Fruit fly (Drosophila melanogaster) whole organism: ENCODE results near the gene CG12024.

ENCODE experiments used
- CG8478 ChIP-seq: fragments of >200 bp; optimal IDR thresholded peaks from 2 replicates; lab custom pipeline; 2018; ENCODE audit warnings: inconsistent platforms
- Dll ChIP-seq: fragments of >200 bp; optimal IDR thresholded peaks from 2 replicates; lab custom pipeline; 2017
- EcR ChIP-seq, 2 experiments: fragments of >200 bp; optimal IDR thresholded peaks; 2 replicates each; lab custom pipeline; 2017; ENCODE audit warnings: missing biosample characterization in 2 of 2, missing genetic modification characterization in 2 of 2, missing genetic modification reagents in 2 of 2
- pan ChIP-seq: fragments of >200 bp; optimal IDR thresholded peaks from 2 replicates; lab custom pipeline; 2017
- psq ChIP-seq: fragments of >200 bp; optimal IDR thresholded peaks from 2 replicates; lab custom pipeline; 2017
- usp ChIP-seq: fragments of >200 bp; optimal IDR thresholded peaks from 2 replicates; lab custom pipeline; 2017; ENCODE audit warnings: missing biosample characterization, missing genetic modification characterization, mixed read lengths

dm6 chr3L:1885436-1885835 lies 28.5 kb downstream of the CG12024 start, which contains the start of gene Tmhs:
- TF ChIP-seq pan (lab: Kevin White, UChicago) (no peak), usp (GFP tag; lab: Kevin White, UChicago) (no peak), Dll (lab: Kevin White, UChicago) (no peak), CG8478 (lab: Kevin White, UChicago) (no peak), psq (lab: Kevin White, UChicago) (no peak), EcR (GFP tag; optimal IDR thresholded peaks at IDR 0.05; lab: Kevin White, UChicago) (no peak)
